Worm (Caenorhabditis elegans): ENCODE data around the gene szy-2.

Gene szy-2

DNA sequence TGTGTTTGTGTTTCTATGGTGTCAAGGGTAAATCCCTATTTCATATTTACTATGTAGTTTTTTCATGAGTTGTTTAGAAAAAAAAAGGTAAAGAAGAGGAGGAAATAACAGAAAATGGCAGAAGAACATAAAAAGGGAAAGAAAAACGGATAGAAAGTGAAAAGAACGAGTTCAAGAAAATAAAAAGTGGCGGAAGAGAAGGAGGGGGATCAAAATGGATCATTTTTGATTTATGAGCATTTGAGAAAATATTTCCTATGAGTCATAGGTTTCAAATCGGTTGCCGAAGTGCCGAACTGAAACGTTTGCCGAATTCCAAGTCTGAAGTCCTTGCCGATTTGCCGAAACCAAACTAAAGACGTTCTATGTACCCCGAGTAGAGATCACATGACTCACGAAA is 32.3 kb downstream of the szy-2 start:
- TF ChIP-seq hmg-11 (tag; optimal IDR thresholded peaks at IDR 0.05), result no peak
- no peak for TF ChIP-seq nhr-11 (tag; optimal IDR thresholded peaks at IDR 0.05)
- TF ChIP-seq elt-2 (tag; optimal IDR thresholded peaks at IDR 0.05), result no peak
- no peak for TF ChIP-seq ZK546.5 (tag; optimal IDR thresholded peaks at IDR 0.05)
- TF ChIP-seq pha-4 (tag; optimal IDR thresholded peaks at IDR 0.05), result no peak
- no peak for TF ChIP-seq nhr-76 (tag; optimal IDR thresholded peaks at IDR 0.05)
- no peak for TF ChIP-seq ztf-11 (tag; optimal IDR thresholded peaks at IDR 0.05)
- TF ChIP-seq snpc-4 (tag; optimal IDR thresholded peaks at IDR 0.05), result no peak
- TF ChIP-seq nhr-23 (tag; optimal IDR thresholded peaks at IDR 0.05), result no peak
- TF ChIP-seq ama-1 (optimal IDR thresholded peaks at IDR 0.05), result no peak
- no peak for TF ChIP-seq mml-1 (tag; optimal IDR thresholded peaks at IDR 0.05)
- no peak for TF ChIP-seq ceh-16 (tag; optimal IDR thresholded peaks at IDR 0.05)
- no peak for TF ChIP-seq nfya-1 (tag; optimal IDR thresholded peaks at IDR 0.05; ENCODE audit: insufficient read depth)

ce11 chrIII:5334517-5335049 is 36.5 kb downstream of the szy-2 start:
- TF ChIP-seq lsy-12 (tag; optimal IDR thresholded peaks at IDR 0.05) (no peak), elt-2 (tag; optimal IDR thresholded peaks at IDR 0.05) (peak; percentile 76)

- TF ChIP-seq nhr-77 (tag; optimal IDR thresholded peaks at IDR 0.05) (no peak), nhr-67 (tag; optimal IDR thresholded peaks at IDR 0.05) (no peak), tbx-2 (tag; optimal IDR thresholded peaks at IDR 0.05) (no peak), elt-2 (tag; optimal IDR thresholded peaks at IDR 0.05) (no peak), nhr-28 (tag; optimal IDR thresholded peaks at IDR 0.05) (no peak), nhr-12 (tag; optimal IDR thresholded peaks at IDR 0.05) (no peak), unc-62 (GFP tag; optimal IDR thresholded peaks at IDR 0.05) (no peak), unc-39 (tag; optimal IDR thresholded peaks at IDR 0.05) (no peak), sea-2 (GFP tag; optimal IDR thresholded peaks at IDR 0.05) (no peak), nhr-25 (tag; optimal IDR thresholded peaks at IDR 0.05) (no peak)
Observed at ce11 chrIII:5329372-5329771, 41.7 kb downstream of the szy-2 start.

DNA sequence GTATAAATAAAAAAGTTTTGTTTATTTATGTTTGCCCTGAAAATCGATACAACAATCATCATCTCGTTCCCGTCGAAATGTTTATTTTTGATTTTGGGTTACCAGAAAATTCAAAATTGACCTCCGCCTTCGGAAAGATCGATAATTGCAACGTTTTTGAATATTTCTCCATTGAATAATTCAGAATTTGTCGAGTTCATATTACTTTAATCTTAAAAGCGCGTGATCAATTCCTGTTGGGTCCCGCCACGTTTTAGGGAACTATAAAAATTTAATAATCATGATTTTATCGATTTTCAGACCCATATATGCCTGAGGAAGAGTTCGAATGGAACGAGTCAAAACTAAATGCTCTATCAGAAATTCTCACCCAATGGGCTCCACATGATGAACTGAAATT is 44.8 kb downstream of the szy-2 start, which contains the start of gene sorf-2:
sorf-2 (plus strand) TSS at position 301 of the 400 bp plus-strand sequence.
- TF ChIP-seq elt-2 (tag; optimal IDR thresholded peaks at IDR 0.05) (no peak), hmg-11 (tag; optimal IDR thresholded peaks at IDR 0.05) (no peak), egl-27 (tag; optimal IDR thresholded peaks at IDR 0.05) (no peak), unc-62 (GFP tag; optimal IDR thresholded peaks at IDR 0.05) (no peak), R02D3.7 (tag; optimal IDR thresholded peaks at IDR 0.05) (no peak)

ce11 chrIII:5321661-5322060 is 49.4 kb downstream of the szy-2 start, which contains the start of gene F52C9.3:
Gene F52C9.3, plus strand, starts transcription at chrIII:5321885.
- no peak for TF ChIP-seq nhr-25 (tag; optimal IDR thresholded peaks at IDR 0.05)
- TF ChIP-seq hmg-11 (tag; optimal IDR thresholded peaks at IDR 0.05), result no peak
- no peak for TF ChIP-seq egl-5 (tag; optimal IDR thresholded peaks at IDR 0.05)
- TF ChIP-seq ceh-28 (tag; optimal IDR thresholded peaks at IDR 0.05), result no peak
- TF ChIP-seq nhr-43 (tag; optimal IDR thresholded peaks at IDR 0.05; ENCODE audit: poor library complexity, severe bottlenecking), result no peak
- no peak for TF ChIP-seq ceh-9 (tag; optimal IDR thresholded peaks at IDR 0.05)
- TF ChIP-seq zag-1 (tag; optimal IDR thresholded peaks at IDR 0.05), result no peak
- no peak for TF ChIP-seq nhr-76 (tag; optimal IDR thresholded peaks at IDR 0.05)
- no peak for TF ChIP-seq egl-27 (tag; optimal IDR thresholded peaks at IDR 0.05)
- no peak for TF ChIP-seq nhr-23 (tag; optimal IDR thresholded peaks at IDR 0.05)
- no peak for TF ChIP-seq ceh-82 (tag; optimal IDR thresholded peaks at IDR 0.05)
- TF ChIP-seq lin-39 (tag; optimal IDR thresholded peaks at IDR 0.05), result no peak
- TF ChIP-seq ama-1 (optimal IDR thresholded peaks at IDR 0.05), result no peak
- no peak for TF ChIP-seq elt-3 (tag; optimal IDR thresholded peaks at IDR 0.05)
- TF ChIP-seq sea-2 (GFP tag; optimal IDR thresholded peaks at IDR 0.05), result no peak
- no peak for TF ChIP-seq unc-62 (GFP tag; optimal IDR thresholded peaks at IDR 0.05)
